Fruit fly (Drosophila melanogaster) whole organism, embryonic: ENCODE data around the gene Gsc.

Experiments used
- Ada2b ChIP-seq: fragments of 200-800 bp; sonication (Bioruptor generic); IDR thresholded peaks from 2 replicates; pipeline ENCODE4 v1.3.6; 2022; ENCODE audit warnings: missing biosample characterization, missing genetic modification characterization
- Bgb ChIP-seq: fragments of 200-800 bp; sonication (Bioruptor generic); IDR thresholded peaks from 2 replicates; pipeline ENCODE4 v1.3.6; 2022; ENCODE audit warnings: missing biosample characterization, missing genetic modification characterization; ENCODE audit not compliant: partially characterized antibody
- CG11695 ChIP-seq: fragments of 200-800 bp; sonication (Bioruptor generic); IDR thresholded peaks from 3 replicates; pipeline ENCODE4 v1.3.6; 2022; ENCODE audit warnings: missing biosample characterization, missing genetic modification characterization
- CG12391 ChIP-seq: fragments of 200-800 bp; sonication (Bioruptor generic); optimal IDR thresholded peaks from 3 replicates; lab custom pipeline; 2018; ENCODE audit warnings: missing biosample characterization, mild to moderate bottlenecking, missing genetic modification characterization, moderate library complexity
- CG12659 ChIP-seq: fragments of 200-800 bp; sonication (Bioruptor generic); optimal IDR thresholded peaks from 3 replicates; lab custom pipeline; 2017; ENCODE audit warnings: mild to moderate bottlenecking, missing biosample characterization, missing genetic modification reagents, missing genetic modification characterization
- CG15601 ChIP-seq: fragments of 200-800 bp; sonication (Bioruptor generic); optimal IDR thresholded peaks from 3 replicates; lab custom pipeline; 2019; ENCODE audit warnings: missing biosample characterization, mild to moderate bottlenecking, missing genetic modification characterization, moderate library complexity
- CG1603 ChIP-seq: fragments of 200-800 bp; sonication (Bioruptor generic); optimal IDR thresholded peaks from 2 replicates; lab custom pipeline; 2019; ENCODE audit warnings: missing biosample characterization, mild to moderate bottlenecking, missing genetic modification characterization, moderate library complexity
- CG17186 ChIP-seq: fragments of 200-800 bp; sonication (Bioruptor generic); optimal IDR thresholded peaks from 3 replicates; lab custom pipeline; 2017; ENCODE audit warnings: missing biosample characterization, missing genetic modification reagents, missing genetic modification characterization
- CG2116 ChIP-seq: fragments of 200-800 bp; sonication (Bioruptor generic); optimal IDR thresholded peaks from 3 replicates; lab custom pipeline; 2018; ENCODE audit warnings: missing biosample characterization, mild to moderate bottlenecking, missing genetic modification characterization
- CG2120 ChIP-seq: fragments of 200-800 bp; sonication (Bioruptor generic); optimal IDR thresholded peaks from 3 replicates; lab custom pipeline; 2016; ENCODE audit warnings: missing biosample characterization, missing genetic modification characterization
- CG30020 ChIP-seq: fragments of 200-800 bp; optimal IDR thresholded peaks from 2 replicates; lab custom pipeline; 2019; ENCODE audit warnings: missing biosample characterization, mild to moderate bottlenecking, missing genetic modification characterization, moderate library complexity
- CG33213 ChIP-seq: fragments of 200-800 bp; sonication (Bioruptor generic); optimal IDR thresholded peaks from 3 replicates; lab custom pipeline; 2016; ENCODE audit warnings: missing biosample characterization, missing genetic modification characterization
- CG33557 ChIP-seq: fragments of 200-800 bp; sonication (Bioruptor generic); optimal IDR thresholded peaks from 2 replicates; lab custom pipeline; 2019; ENCODE audit warnings: missing biosample characterization, mild to moderate bottlenecking, missing genetic modification characterization, moderate library complexity
- CG4617 ChIP-seq: fragments of 200-800 bp; sonication (Bioruptor generic); optimal IDR thresholded peaks from 3 replicates; lab custom pipeline; 2016; ENCODE audit warnings: missing biosample characterization, missing genetic modification characterization, borderline replicate concordance
- CG9797 ChIP-seq: fragments of 200-800 bp; sonication (Bioruptor generic); optimal IDR thresholded peaks from 3 replicates; lab custom pipeline; 2018; ENCODE audit warnings: missing biosample characterization, mild to moderate bottlenecking, missing genetic modification characterization
- CHES-1-like ChIP-seq: fragments of 200-800 bp; sonication (Bioruptor generic); optimal IDR thresholded peaks from 2 replicates; lab custom pipeline; 2016; ENCODE audit warnings: missing biosample characterization, missing genetic modification characterization
- D19A ChIP-seq: fragments of 200-800 bp; optimal IDR thresholded peaks from 3 replicates; lab custom pipeline; 2019; ENCODE audit warnings: missing biosample characterization, mild to moderate bottlenecking, missing genetic modification characterization, moderate library complexity
- Dll ChIP-seq: fragments of 200-800 bp; sonication (Bioruptor generic); IDR thresholded peaks from 4 replicates; pipeline ENCODE4 v1.3.6; 2022; ENCODE audit warnings: missing biosample characterization, missing genetic modification characterization; ENCODE audit not compliant: partially characterized antibody
- Doc3 ChIP-seq: fragments of 200-800 bp; sonication (Bioruptor generic); IDR thresholded peaks from 3 replicates; pipeline ENCODE4 v1.3.6; 2022; ENCODE audit warnings: missing biosample characterization, missing genetic modification characterization; ENCODE audit not compliant: partially characterized antibody
- Dp ChIP-seq: fragments of 200-800 bp; sonication (Bioruptor generic); optimal IDR thresholded peaks from 2 replicates; lab custom pipeline; 2018; ENCODE audit warnings: missing biosample characterization, mild to moderate bottlenecking, missing genetic modification characterization, moderate library complexity
- Fer1 ChIP-seq: fragments of 200-800 bp; sonication (Bioruptor generic); optimal IDR thresholded peaks from 2 replicates; lab custom pipeline; 2017; ENCODE audit warnings: missing biosample characterization, mild to moderate bottlenecking, missing genetic modification characterization
- HmgZ ChIP-seq: fragments of 200-800 bp; sonication (Bioruptor generic); optimal IDR thresholded peaks from 2 replicates; lab custom pipeline; 2018; ENCODE audit warnings: missing biosample characterization, mild to moderate bottlenecking, missing genetic modification characterization
- MBD-R2 ChIP-seq: fragments of 200-800 bp; sonication (Bioruptor generic); IDR thresholded peaks from 2 replicates; pipeline ENCODE4 v1.3.6; 2022; ENCODE audit warnings: missing biosample characterization, missing genetic modification characterization
- MESR4 ChIP-seq: fragments of 200-800 bp; sonication (Bioruptor generic); optimal IDR thresholded peaks from 2 replicates; lab custom pipeline; 2018; ENCODE audit warnings: missing biosample characterization, mild to moderate bottlenecking, missing genetic modification characterization, moderate library complexity
- Med ChIP-seq: fragments of 200-800 bp; sonication (Bioruptor generic); peaks from one replicate; lab custom pipeline; 2016; ENCODE audit warnings: missing biosample characterization, missing genetic modification characterization, mild to moderate bottlenecking, inconsistent platforms, moderate library complexity
- Sry-δ ChIP-seq: fragments of 200-800 bp; sonication (Bioruptor generic); optimal IDR thresholded peaks from 2 replicates; lab custom pipeline; 2016; ENCODE audit warnings: missing biosample characterization, missing genetic modification characterization
- Stat92E ChIP-seq, 3 experiments: fragments of >200 bp in 2 of 3; fragments of 200-800 bp in 1 of 3; sonication (Bioruptor generic) in 1 of 3; optimal IDR thresholded peaks; 2 replicates each; lab custom pipeline; 2017 to 2019; ENCODE audit warnings: missing biosample characterization in 3 of 3, missing genetic modification characterization in 3 of 3, mild to moderate bottlenecking in 1 of 3, moderate library complexity in 1 of 3
- amos ChIP-seq: fragments of 200-800 bp; sonication (Bioruptor generic); IDR thresholded peaks from 2 replicates; pipeline ENCODE4 v1.3.6; 2022; ENCODE audit warnings: missing biosample characterization, missing genetic modification characterization; ENCODE audit not compliant: partially characterized antibody
- bbx ChIP-seq: fragments of 200-800 bp; sonication (Bioruptor generic); IDR thresholded peaks from 2 replicates; pipeline ENCODE4 v1.3.6; 2022; ENCODE audit warnings: missing biosample characterization, missing genetic modification characterization; ENCODE audit not compliant: partially characterized antibody
- caup ChIP-seq: fragments of 200-800 bp; sonication (Bioruptor generic); optimal IDR thresholded peaks from 3 replicates; lab custom pipeline; 2017; ENCODE audit warnings: missing biosample characterization, mild to moderate bottlenecking, missing genetic modification characterization, moderate library complexity; ENCODE audit not compliant: severe bottlenecking
- chn ChIP-seq: fragments of 200-800 bp; sonication (Bioruptor generic); optimal IDR thresholded peaks from 2 replicates; lab custom pipeline; 2016; ENCODE audit warnings: missing biosample characterization, missing genetic modification characterization
- hbn ChIP-seq: fragments of 200-800 bp; sonication (Bioruptor generic); IDR thresholded peaks from 2 replicates; pipeline ENCODE4 v1.3.6; 2022; ENCODE audit warnings: missing biosample characterization, missing genetic modification characterization; ENCODE audit not compliant: partially characterized antibody
- inv ChIP-seq: fragments of 200-800 bp; sonication (Bioruptor generic); IDR thresholded peaks from 2 replicates; pipeline ENCODE4 v1.3.6; 2022; ENCODE audit warnings: missing biosample characterization, missing genetic modification characterization; ENCODE audit not compliant: partially characterized antibody
- knrl ChIP-seq: fragments of 200-800 bp; sonication (Bioruptor generic); IDR thresholded peaks from 3 replicates; pipeline ENCODE4 v1.3.6; 2022; ENCODE audit warnings: missing biosample characterization, missing genetic modification characterization; ENCODE audit not compliant: partially characterized antibody
- nerfin-1 ChIP-seq: fragments of 200-800 bp; sonication (Bioruptor generic); optimal IDR thresholded peaks from 3 replicates; lab custom pipeline; 2019; ENCODE audit warnings: missing biosample characterization, mild to moderate bottlenecking, missing genetic modification characterization, moderate library complexity
- nmo ChIP-seq: fragments of 200-800 bp; sonication (Bioruptor generic); optimal IDR thresholded peaks from 2 replicates; lab custom pipeline; 2018; ENCODE audit warnings: missing biosample characterization, mild to moderate bottlenecking, missing genetic modification characterization, moderate library complexity
- phol ChIP-seq: fragments of 200-800 bp; sonication (Bioruptor generic); optimal IDR thresholded peaks from 3 replicates; lab custom pipeline; 2018; ENCODE audit warnings: missing biosample characterization, mild to moderate bottlenecking, missing genetic modification characterization, moderate library complexity
- row ChIP-seq: fragments of 200-800 bp; sonication (Bioruptor generic); IDR thresholded peaks from 3 replicates; pipeline ENCODE4 v1.3.6; 2022; ENCODE audit warnings: missing biosample characterization, missing genetic modification characterization
- sens ChIP-seq: fragments of 200-800 bp; sonication (Bioruptor generic); peaks from one replicate; lab custom pipeline; 2016; ENCODE audit warnings: missing biosample characterization, missing genetic modification characterization
- sim ChIP-seq: fragments of 200-800 bp; sonication (Bioruptor generic); IDR thresholded peaks from 2 replicates; pipeline ENCODE4 v1.3.6; 2022; ENCODE audit warnings: missing biosample characterization, missing genetic modification characterization
- sqz ChIP-seq: fragments of 200-800 bp; sonication (Bioruptor generic); optimal IDR thresholded peaks from 3 replicates; lab custom pipeline; 2018; ENCODE audit warnings: missing biosample characterization, mild to moderate bottlenecking, missing genetic modification characterization
- stwl ChIP-seq: fragments of 200-800 bp; sonication (Bioruptor generic); optimal IDR thresholded peaks from 3 replicates; lab custom pipeline; 2018; ENCODE audit warnings: missing biosample characterization, mild to moderate bottlenecking, missing genetic modification characterization, moderate library complexity
- sug ChIP-seq: fragments of 200-800 bp; optimal IDR thresholded peaks from 2 replicates; lab custom pipeline; 2019; ENCODE audit warnings: missing biosample characterization, mild to moderate bottlenecking, missing genetic modification characterization, moderate library complexity
- trem ChIP-seq: fragments of 200-800 bp; optimal IDR thresholded peaks from 3 replicates; lab custom pipeline; 2019; ENCODE audit warnings: missing biosample characterization, mild to moderate bottlenecking, missing genetic modification characterization, moderate library complexity
- twi ChIP-seq: fragments of 200-800 bp; optimal IDR thresholded peaks from 2 replicates; lab custom pipeline; 2019; ENCODE audit warnings: missing biosample characterization, mild to moderate bottlenecking, missing genetic modification characterization, moderate library complexity
- vnd ChIP-seq: fragments of 200-800 bp; sonication (Bioruptor generic); IDR thresholded peaks from 3 replicates; pipeline ENCODE4 v1.3.6; 2022; ENCODE audit warnings: missing biosample characterization, missing genetic modification characterization; ENCODE audit not compliant: partially characterized antibody
- z ChIP-seq: fragments of 200-800 bp; sonication (Bioruptor generic); IDR thresholded peaks from 3 replicates; pipeline ENCODE4 v1.3.6; 2022; ENCODE audit warnings: missing biosample characterization, missing genetic modification characterization

Gsc gene

DNA sequence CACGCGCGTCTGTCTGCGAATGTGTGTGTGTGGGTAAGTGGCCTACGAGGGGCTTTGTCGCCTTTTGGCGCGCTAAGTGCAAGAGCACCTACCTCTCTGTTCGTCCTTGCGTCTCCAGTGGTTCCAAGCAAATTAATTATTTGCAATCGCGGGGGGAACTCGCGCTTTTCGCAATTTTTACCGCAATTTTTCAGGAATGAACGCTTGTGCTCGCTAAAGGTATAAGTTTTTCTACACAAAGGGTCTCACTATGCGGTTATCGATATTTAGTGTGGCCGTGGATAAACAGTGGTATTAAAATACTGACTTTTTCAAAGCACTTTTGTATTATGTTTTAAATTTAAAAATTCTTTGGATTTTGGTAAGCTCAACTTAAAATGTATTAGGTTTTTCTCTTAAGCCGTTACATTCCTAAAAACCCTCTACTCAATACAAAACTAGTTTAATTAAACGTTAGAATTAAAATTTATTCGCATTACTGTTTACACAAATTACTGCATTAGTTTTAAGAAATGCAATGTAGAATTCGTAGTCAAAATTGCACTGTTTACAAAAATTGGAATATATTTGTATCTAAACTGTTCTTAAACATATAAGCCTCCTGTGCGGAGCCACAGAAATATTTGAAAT is 52.0 kb downstream of the Gsc start, which contains the start of gene lwr (continued):
- TF ChIP-seq CG33557 (GFP tag; lab: Kevin White, UChicago) (no peak), CG17186 (GFP tag; lab: Kevin White, UChicago) (peak; percentile 2), Fer1 (GFP tag; lab: Kevin White, UChicago) (no peak), trem (tag; lab: Kevin White, UChicago) (peak; percentile 48), phol (tag; lab: Kevin White, UChicago) (peak; percentile 40), Sry-δ (peak; percentile 60), caup (GFP tag; lab: Kevin White, UChicago) (no peak), CG1603 (tag; lab: Kevin White, UChicago) (peak; percentile 36), hbn (GFP tag; lab: Robert Waterston, UW) (peak; percentile 61), CG12391 (peak; percentile 16), sens (peak; percentile 65), Bgb (GFP tag; lab: Robert Waterston, UW) (peak; percentile 55; the same call in 1 of the 2 replicates), CG33213 (peak; percentile 2), HmgZ (tag; lab: Kevin White, UChicago) (peak; percentile 40), amos (GFP tag; lab: Robert Waterston, UW) (peak; percentile 64), bbx (GFP tag; lab: Robert Waterston, UW) (peak; percentile 53; the same call in 1 of the 2 replicates), nmo (GFP tag; lab: Kevin White, UChicago) (peak; percentile 15), Med (GFP tag; lab: Kevin White, UChicago) (peak; percentile 59), sim (GFP tag; lab: Robert Waterston, UW) (no peak), Stat92E (GFP tag; optimal IDR thresholded peaks at IDR 0.05; lab: Kevin White, UChicago) (peak in 1 of 3 experiments; percentile 32), sug (tag; lab: Kevin White, UChicago) (peak; percentile 21), sqz (no peak), CG30020 (tag; lab: Kevin White, UChicago) (peak; percentile 38), D19A (tag; lab: Kevin White, UChicago) (no peak), knrl (peak; percentile 56; the same call in 2 of the 3 replicates), CHES-1-like (GFP tag; lab: Kevin White, UChicago) (peak; percentile 18), MESR4 (GFP tag; lab: Kevin White, UChicago) (peak; percentile 80), Ada2b (GFP tag; lab: Robert Waterston, UW) (no peak), vnd (0 out of 3 replicates have a peak, but pooled peaks have one; percentile 40), CG11695 (GFP tag; lab: Robert Waterston, UW) (no peak), stwl (tag; lab: Kevin White, UChicago) (peak; percentile 70), Dll (GFP tag; lab: Robert Waterston, UW) (peak; percentile 69; the same call in 3 of the 4 replicates), Doc3 (GFP tag; lab: Robert Waterston, UW) (peak; percentile 64), CG15601 (tag; lab: Kevin White, UChicago) (peak; percentile 23), chn (GFP tag; lab: Kevin White, UChicago) (no peak), CG2116 (peak; percentile 57), CG9797 (peak; percentile 89), twi (no peak), z (GFP tag; lab: Robert Waterston, UW) (no peak), CG4617 (peak; percentile 90), Dp (GFP tag; lab: Kevin White, UChicago) (peak; percentile 67), MBD-R2 (GFP tag; lab: Robert Waterston, UW) (peak; percentile 62), nerfin-1 (peak; percentile 59), row (peak; percentile 58), inv (peak; percentile 40; the same call in 1 of the 2 replicates), CG12659 (peak; percentile 50), CG2120 (GFP tag; lab: Kevin White, UChicago) (peak; percentile 11)
